Fruit fly (Drosophila melanogaster): ENCODE measurements around the gene PTPMT1.

PTPMT1 gene

dm6 chr3R:23760219-23761018, 2.3 kb downstream of the PTPMT1 start, which contains the start of gene SdhD (continued):
- TF ChIP-seq insv (GFP tag; optimal IDR thresholded peaks at IDR 0.05) (no peak), esg (GFP tag; conservative IDR thresholded peaks at IDR 0.05) (no peak), fd64A (GFP tag; optimal IDR thresholded peaks at IDR 0.05) (no peak), CG4360 (GFP tag; IDR thresholded peaks at IDR 0.05) (no peak), CG13296 (GFP tag; optimal IDR thresholded peaks at IDR 0.05) (peak; percentile 15), gsb-n (tag; optimal IDR thresholded peaks at IDR 0.05) (no peak), bigmax (GFP tag; optimal IDR thresholded peaks at IDR 0.05) (no peak), CG17361 (GFP tag; IDR thresholded peaks at IDR 0.05) (no peak), gfzf (GFP tag; optimal IDR thresholded peaks at IDR 0.05) (peak; percentile 10), dmrt99B (tag; optimal IDR thresholded peaks at IDR 0.05) (peak; percentile 12), tx (GFP tag; optimal IDR thresholded peaks at IDR 0.05) (no peak), klu (GFP tag; IDR thresholded peaks at IDR 0.05) (no peak), slou (GFP tag; optimal IDR thresholded peaks at IDR 0.05) (no peak), scrt (GFP tag; optimal IDR thresholded peaks at IDR 0.05) (no peak), CG34422 (GFP tag; IDR thresholded peaks at IDR 0.05) (no peak; the same call in 2 of the 3 replicates), Oli (tag; optimal IDR thresholded peaks at IDR 0.05) (no peak), bsh (GFP tag; optimal IDR thresholded peaks at IDR 0.05) (no peak), pros (GFP tag; optimal IDR thresholded peaks at IDR 0.05) (no peak), Dip2 (GFP tag; IDR thresholded peaks at IDR 0.05) (no peak), CG12071 (GFP tag; optimal IDR thresholded peaks at IDR 0.05) (no peak), CG12659 (GFP tag; optimal IDR thresholded peaks at IDR 0.05) (peak; percentile 53), CG31224 (GFP tag; IDR thresholded peaks at IDR 0.05) (no peak), CG18476 (GFP tag; optimal IDR thresholded peaks at IDR 0.05) (no peak), Taf1 (GFP tag; IDR thresholded peaks at IDR 0.05) (no peak), emc (GFP tag; optimal IDR thresholded peaks at IDR 0.05) (no peak), CG12219 (GFP tag; optimal IDR thresholded peaks at IDR 0.05) (no peak), salm (tag; optimal IDR thresholded peaks at IDR 0.05) (no peak), CG7357 (GFP tag; IDR thresholded peaks at IDR 0.05) (no peak), CG8944 (GFP tag; optimal IDR thresholded peaks at IDR 0.05) (no peak), trh (GFP tag; optimal IDR thresholded peaks at IDR 0.05) (no peak), tup (GFP tag; optimal IDR thresholded peaks at IDR 0.05) (no peak), CG34224 (GFP tag; IDR thresholded peaks at IDR 0.05; ENCODE audit: partially characterized antibody) (peak; percentile 63; the same call in 2 of the 3 replicates), cg (GFP tag; optimal IDR thresholded peaks at IDR 0.05) (no peak), GATAe (GFP tag; conservative IDR thresholded peaks at IDR 0.05) (no peak), crc (GFP tag; optimal IDR thresholded peaks at IDR 0.05) (no peak), CG11456 (GFP tag; IDR thresholded peaks at IDR 0.05) (no peak), Hr51 (GFP tag; optimal IDR thresholded peaks at IDR 0.05) (no peak), CG2202 (tag; optimal IDR thresholded peaks at IDR 0.05) (no peak), maf-S (GFP tag; optimal IDR thresholded peaks at IDR 0.05) (no peak), CG10209 (GFP tag; optimal IDR thresholded peaks at IDR 0.05) (no peak), CG7372 (GFP tag; IDR thresholded peaks at IDR 0.05) (no peak), CG18764 (GFP tag; optimal IDR thresholded peaks at IDR 0.05) (no peak), CG33213 (GFP tag; optimal IDR thresholded peaks at IDR 0.05) (peak; percentile 30), trem (tag; optimal IDR thresholded peaks at IDR 0.05) (peak; percentile 36), crp (GFP tag; optimal IDR thresholded peaks at IDR 0.05) (peak in 1 of 2 experiments; percentile 75), CG8478 (optimal IDR thresholded peaks at IDR 0.05) (no peak), da (GFP tag; optimal IDR thresholded peaks at IDR 0.05) (no peak), her (GFP tag; optimal IDR thresholded peaks at IDR 0.05) (peak; percentile 47), CG1832 (GFP tag; optimal IDR thresholded peaks at IDR 0.05) (no peak), NC2α (GFP tag; optimal IDR thresholded peaks at IDR 0.05) (no peak)
